Worm (Caenorhabditis elegans) whole organism, L4/young adult: ENCODE measurements around the gene T15B12.1.

Experiments
- W03F9.2 ChIP-seq: fragments of 150-350 bp; optimal IDR thresholded peaks from 2 replicates; lab custom pipeline; 2014; ENCODE audit warnings: missing biosample characterization, missing genetic modification characterization
- dao-5 ChIP-seq: sonication (generic microtip); optimal IDR thresholded peaks from 2 replicates; lab custom pipeline; 2016; ENCODE audit warnings: missing genotype, missing genetic modification characterization, moderate library complexity, missing compliant biosample characterization
- him-1 ChIP-seq: sonication (generic microtip); optimal IDR thresholded peaks from 2 replicates; lab custom pipeline; 2016; ENCODE audit warnings: missing genotype, missing genetic modification reagents, missing genetic modification characterization, missing compliant biosample characterization

DNA sequence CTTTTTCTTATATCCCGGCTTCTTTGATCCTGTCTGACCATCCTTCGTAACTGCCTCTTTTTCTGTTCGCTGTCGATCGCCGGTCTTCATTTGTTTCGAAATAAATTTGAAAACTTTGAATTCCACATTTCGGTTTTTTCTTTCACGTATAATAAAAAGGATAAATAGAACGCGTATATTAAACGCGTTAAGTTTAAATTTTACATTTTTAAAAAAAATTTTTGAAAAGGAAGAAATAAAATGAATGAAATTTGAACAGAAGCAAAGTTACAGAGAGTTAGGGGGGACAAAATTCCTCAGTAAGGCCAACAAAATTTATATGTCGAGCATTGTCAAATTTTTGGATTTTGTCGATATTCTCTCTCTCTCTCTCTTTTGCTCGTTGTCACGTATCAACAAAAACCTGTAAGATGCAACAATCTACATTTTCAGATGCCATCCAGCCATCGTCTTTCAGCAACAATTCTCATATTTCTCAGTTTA, 13.8 kb downstream of the T15B12.1 start, which contains the start of the genes T15B12.2 and F52C9.5:
- TF ChIP-seq W03F9.2 (no peak), him-1 (tag; lab: Kevin White, UChicago) (no peak), dao-5 (tag; lab: Kevin White, UChicago) (no peak)
